Fruit fly (Drosophila melanogaster): ENCODE data around the gene CG18273.
A peak's percentile ranks its signal among the peaks of the same experiment; 100 is the strongest.

CG18273 gene

dm6 chrX:493445-494190 lies 6.2 kb upstream of the CG18273 start, which contains the start of gene CG17896 (continued):
- TF ChIP-seq CG30020 (tag; optimal IDR thresholded peaks at IDR 0.05) (peak; percentile 55), sqz (GFP tag; optimal IDR thresholded peaks at IDR 0.05) (peak; percentile 76), chn (GFP tag; optimal IDR thresholded peaks at IDR 0.05) (peak; percentile 97), Six4 (GFP tag; optimal IDR thresholded peaks at IDR 0.05) (peak; percentile 97), nmo (GFP tag; optimal IDR thresholded peaks at IDR 0.05) (peak; percentile 96), Optix (GFP tag; IDR thresholded peaks at IDR 0.05) (peak; percentile 97), CG4424 (GFP tag; optimal IDR thresholded peaks at IDR 0.05) (peak; percentile 96), CG13894 (tag; optimal IDR thresholded peaks at IDR 0.05) (peak; percentile 97), CG31224 (GFP tag; IDR thresholded peaks at IDR 0.05) (peak; percentile 98), Sry-β (GFP tag; optimal IDR thresholded peaks at IDR 0.05) (no peak), Deaf1 (tag; optimal IDR thresholded peaks at IDR 0.05) (peak; percentile 80), wdn (GFP tag; IDR thresholded peaks at IDR 0.05) (peak; percentile 99), stwl (tag; optimal IDR thresholded peaks at IDR 0.05) (no peak), CG42726 (GFP tag; IDR thresholded peaks at IDR 0.05; ENCODE audit: partially characterized antibody) (no peak), abd-A (tag; optimal IDR thresholded peaks at IDR 0.05) (peak; percentile 73), lmd (GFP tag; IDR thresholded peaks at IDR 0.05) (peak; percentile 99), HmgZ (tag; optimal IDR thresholded peaks at IDR 0.05) (peak; percentile 99), disco-r (GFP tag; optimal IDR thresholded peaks at IDR 0.05) (peak; percentile 97), Side (GFP tag; optimal IDR thresholded peaks at IDR 0.05) (peak; percentile 98), Antp (GFP tag; optimal IDR thresholded peaks at IDR 0.05) (peak; percentile 99), CG3995 (GFP tag; optimal IDR thresholded peaks at IDR 0.05) (peak; percentile 85), Med (GFP tag) (peak; percentile 100), CG12942 (GFP tag; optimal IDR thresholded peaks at IDR 0.05) (peak; percentile 97), CG11504 (tag; optimal IDR thresholded peaks at IDR 0.05) (peak; percentile 96), tgo (GFP tag; IDR thresholded peaks at IDR 0.05) (peak; percentile 98), prd (optimal IDR thresholded peaks at IDR 0.05) (no peak), prd (GFP tag; IDR thresholded peaks at IDR 0.05) (peak; percentile 99), CG4854 (GFP tag; optimal IDR thresholded peaks at IDR 0.05) (peak; percentile 97), kni (GFP tag; optimal IDR thresholded peaks at IDR 0.05) (peak; percentile 55), CG11085 (GFP tag; IDR thresholded peaks at IDR 0.05) (peak; percentile 99), CG1832 (GFP tag; optimal IDR thresholded peaks at IDR 0.05) (no peak), Hey (tag; optimal IDR thresholded peaks at IDR 0.05) (peak; percentile 91), ac (GFP tag; optimal IDR thresholded peaks at IDR 0.05) (peak; percentile 47), CG3281 (GFP tag; optimal IDR thresholded peaks at IDR 0.05) (peak; percentile 98), CrebB (tag; optimal IDR thresholded peaks at IDR 0.05) (peak; percentile 99), eyg (GFP tag; optimal IDR thresholded peaks at IDR 0.05) (peak; percentile 97), insv (GFP tag; optimal IDR thresholded peaks at IDR 0.05) (peak; percentile 35 to 67), CG7271 (tag; optimal IDR thresholded peaks at IDR 0.05) (peak; percentile 67), crp (GFP tag; optimal IDR thresholded peaks at IDR 0.05) (peak in 1 of 2 experiments; percentile 67), inv (GFP tag; IDR thresholded peaks at IDR 0.05; ENCODE audit: partially characterized antibody) (no peak), hbn (GFP tag; IDR thresholded peaks at IDR 0.05; ENCODE audit: partially characterized antibody) (no peak), CG17802 (tag; optimal IDR thresholded peaks at IDR 0.05) (peak; percentile 79), cwo (GFP tag; optimal IDR thresholded peaks at IDR 0.05) (peak; percentile 96), slp2 (GFP tag; optimal IDR thresholded peaks at IDR 0.05) (peak; percentile 97), HHEX (GFP tag; optimal IDR thresholded peaks at IDR 0.05) (peak; percentile 98), CG12299 (tag; optimal IDR thresholded peaks at IDR 0.05) (peak; percentile 95), grn (GFP tag; optimal IDR thresholded peaks at IDR 0.05) (peak; percentile 77), CG10431 (GFP tag; optimal IDR thresholded peaks at IDR 0.05) (peak; percentile 53), Fer1 (GFP tag; optimal IDR thresholded peaks at IDR 0.05) (peak; percentile 97)

All from whole organism, embryonic.